Worm (Caenorhabditis elegans) whole organism, L4/young adult: ENCODE results near the gene klp-20.

Experiments used
- dao-5 ChIP-seq: sonication (generic microtip); optimal IDR thresholded peaks from 2 replicates; lab custom pipeline; 2016; ENCODE audit warnings: missing genotype, missing genetic modification characterization, moderate library complexity, missing compliant biosample characterization
- him-1 ChIP-seq: sonication (generic microtip); optimal IDR thresholded peaks from 2 replicates; lab custom pipeline; 2016; ENCODE audit warnings: missing genotype, missing genetic modification reagents, missing genetic modification characterization, missing compliant biosample characterization

- TF ChIP-seq him-1 (tag; lab: Kevin White, UChicago), result no peak
- TF ChIP-seq dao-5, result no peak
These were observed 25.5 kb upstream of the klp-20 start for ce11 chrIII:184335-184734.
